Fruit fly (Drosophila melanogaster) whole organism, adult: ENCODE data around the gene mRpL51.

Experiments
- CG11617 ChIP-seq: fragments of 200-800 bp; sonication (Bioruptor generic); optimal IDR thresholded peaks from 2 replicates; lab custom pipeline; 2017; ENCODE audit warnings: mild to moderate bottlenecking, missing biosample characterization, missing genetic modification reagents, missing genetic modification characterization
- CG12768 ChIP-seq: fragments of 200-800 bp; sonication (Bioruptor generic); optimal IDR thresholded peaks from 2 replicates; lab custom pipeline; 2017; ENCODE audit warnings: missing biosample characterization, missing genetic modification characterization, mild to moderate bottlenecking, moderate library complexity, missing genetic modification reagents
- CG14711 ChIP-seq: fragments of 200-800 bp; sonication (Bioruptor generic); optimal IDR thresholded peaks from 2 replicates; lab custom pipeline; 2018; ENCODE audit warnings: missing biosample characterization, mild to moderate bottlenecking, missing genetic modification characterization, moderate library complexity
- CG1620 ChIP-seq: fragments of 200-800 bp; sonication (Bioruptor generic); optimal IDR thresholded peaks from 2 replicates; lab custom pipeline; 2016; ENCODE audit warnings: missing biosample characterization, missing genetic modification characterization
- CG33017 ChIP-seq: fragments of 200-800 bp; sonication (Bioruptor generic); optimal IDR thresholded peaks from 2 replicates; lab custom pipeline; 2018; ENCODE audit warnings: missing biosample characterization, mild to moderate bottlenecking, missing genetic modification characterization, moderate library complexity
- CG5204 ChIP-seq: fragments of 200-800 bp; sonication (Bioruptor generic); optimal IDR thresholded peaks from 2 replicates; lab custom pipeline; 2016; ENCODE audit warnings: missing biosample characterization, missing genetic modification characterization
- CG7045 ChIP-seq: fragments of 200-800 bp; sonication (Bioruptor generic); optimal IDR thresholded peaks from 2 replicates; lab custom pipeline; 2017; ENCODE audit warnings: missing biosample characterization, mild to moderate bottlenecking, missing genetic modification characterization
- CG7101 ChIP-seq: fragments of 200-800 bp; sonication (Bioruptor generic); optimal IDR thresholded peaks from 2 replicates; lab custom pipeline; 2018; ENCODE audit warnings: missing biosample characterization, mild to moderate bottlenecking, missing genetic modification characterization, moderate library complexity
- Clk ChIP-seq: fragments of 200-800 bp; sonication (Bioruptor generic); optimal IDR thresholded peaks from 2 replicates; lab custom pipeline; 2017; ENCODE audit warnings: missing biosample characterization, missing genetic modification characterization
- Crg-1 ChIP-seq: fragments of 200-800 bp; sonication (Bioruptor generic); optimal IDR thresholded peaks from 2 replicates; lab custom pipeline; 2016; ENCODE audit warnings: missing biosample characterization, missing genetic modification characterization
- Hr96 ChIP-seq: fragments of 200-800 bp; sonication (Bioruptor generic); optimal IDR thresholded peaks from 2 replicates; lab custom pipeline; 2016; ENCODE audit warnings: missing biosample characterization, missing genetic modification characterization
- Mnt ChIP-seq: fragments of 200-800 bp; sonication (Bioruptor generic); optimal IDR thresholded peaks from 2 replicates; lab custom pipeline; 2016; ENCODE audit warnings: missing biosample characterization, mild to moderate bottlenecking, missing genetic modification characterization
- bab1 ChIP-seq: fragments of 200-800 bp; sonication (Bioruptor generic); optimal IDR thresholded peaks from 3 replicates; lab custom pipeline; 2019; ENCODE audit warnings: missing biosample characterization, mild to moderate bottlenecking, missing genetic modification characterization, moderate library complexity
- cic ChIP-seq: fragments of 200-800 bp; sonication (Bioruptor generic); optimal IDR thresholded peaks from 2 replicates; lab custom pipeline; 2017; ENCODE audit warnings: missing biosample characterization, mild to moderate bottlenecking, missing genetic modification characterization, moderate library complexity
- cnc ChIP-seq, 2 experiments: fragments of >200 bp; optimal IDR thresholded peaks; 2 replicates each; lab custom pipeline; 2017
- kay ChIP-seq: fragments of 200-800 bp; sonication (Bioruptor generic); peaks from one replicate; lab custom pipeline; 2016; ENCODE audit warnings: missing biosample characterization, missing genetic modification characterization, borderline replicate concordance
- ovo ChIP-seq: fragments of 200-800 bp; sonication (Bioruptor generic); optimal IDR thresholded peaks from 2 replicates; lab custom pipeline; 2016; ENCODE audit warnings: missing biosample characterization, missing genetic modification characterization
- pad ChIP-seq: fragments of 200-800 bp; sonication (Bioruptor generic); optimal IDR thresholded peaks from 3 replicates; lab custom pipeline; 2017; ENCODE audit warnings: missing biosample characterization, missing genetic modification characterization, mild to moderate bottlenecking, moderate library complexity, missing genetic modification reagents
- toe ChIP-seq: fragments of 200-800 bp; sonication (Bioruptor generic); optimal IDR thresholded peaks from 2 replicates; lab custom pipeline; 2016; ENCODE audit warnings: missing biosample characterization, missing genetic modification characterization

Gene mRpL51

DNA sequence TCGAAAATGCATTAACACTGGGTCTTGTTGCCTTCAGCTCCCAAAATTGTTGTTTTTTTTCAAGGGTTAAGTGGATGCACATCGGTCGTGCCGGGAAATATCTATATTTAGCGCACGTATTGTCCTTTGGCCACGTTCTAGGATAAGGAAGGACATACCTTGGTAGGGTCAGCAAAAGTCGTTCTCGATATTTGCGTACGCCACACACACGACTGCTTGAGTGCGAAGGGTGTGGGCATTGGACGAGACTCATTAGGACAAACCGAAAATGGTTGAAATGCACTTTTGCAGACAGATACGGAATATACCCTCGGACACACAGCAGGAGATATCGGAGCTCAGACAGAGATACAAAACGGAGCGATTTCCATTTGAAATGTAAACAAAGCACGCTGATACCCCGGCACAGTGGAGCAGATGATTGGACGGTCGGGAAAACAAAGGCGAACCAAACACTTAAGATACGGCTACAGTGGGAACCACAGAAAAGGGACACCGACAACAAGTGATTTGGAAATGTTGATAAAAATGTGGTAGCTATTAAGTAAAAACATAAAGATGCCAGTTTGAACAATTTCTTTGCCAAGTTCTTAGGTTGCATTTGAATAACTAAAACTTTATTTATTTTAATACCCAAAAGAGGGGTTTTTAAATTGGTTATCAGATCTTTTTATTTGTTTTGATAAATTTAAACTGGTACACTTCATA, 28.4 kb upstream of the mRpL51 start:
- no peak for TF ChIP-seq CG33017 (tag; lab: Kevin White, UChicago)
- no peak for TF ChIP-seq CG12768 (GFP tag; lab: Kevin White, UChicago)
- TF ChIP-seq kay (GFP tag; lab: Kevin White, UChicago) = no peak
- TF ChIP-seq cic = no peak
- TF ChIP-seq CG11617 (GFP tag; lab: Kevin White, UChicago) = no peak
- no peak for TF ChIP-seq cnc (optimal IDR thresholded peaks at IDR 0.05; lab: Kevin White, UChicago)
- no peak for TF ChIP-seq bab1
- no peak for TF ChIP-seq Mnt (GFP tag; lab: Kevin White, UChicago)
- TF ChIP-seq toe (GFP tag; lab: Kevin White, UChicago) = no peak
- TF ChIP-seq pad (GFP tag; lab: Kevin White, UChicago) = no peak
- no peak for TF ChIP-seq CG1620 (GFP tag; lab: Kevin White, UChicago)
- TF ChIP-seq ovo (GFP tag; lab: Kevin White, UChicago) = no peak
- no peak for TF ChIP-seq Hr96 (GFP tag; lab: Kevin White, UChicago)
- no peak for TF ChIP-seq CG7045
- no peak for TF ChIP-seq CG5204 (GFP tag; lab: Kevin White, UChicago)

dm6 chr2L:8544636-8545035, 27.5 kb upstream of the mRpL51 start:
- TF ChIP-seq CG7045 (no peak), Crg-1 (no peak), CG1620 (GFP tag; lab: Kevin White, UChicago) (no peak), pad (GFP tag; lab: Kevin White, UChicago) (no peak), Clk (GFP tag; lab: Kevin White, UChicago) (no peak), bab1 (no peak), ovo (GFP tag; lab: Kevin White, UChicago) (no peak), Mnt (GFP tag; lab: Kevin White, UChicago) (no peak), CG7101 (no peak), CG11617 (GFP tag; lab: Kevin White, UChicago) (no peak), cic (no peak), CG5204 (GFP tag; lab: Kevin White, UChicago) (no peak), CG33017 (tag; lab: Kevin White, UChicago) (no peak), Hr96 (GFP tag; lab: Kevin White, UChicago) (no peak), cnc (optimal IDR thresholded peaks at IDR 0.05; lab: Kevin White, UChicago) (no peak), kay (GFP tag; lab: Kevin White, UChicago) (no peak), CG12768 (GFP tag; lab: Kevin White, UChicago) (no peak)

DNA sequence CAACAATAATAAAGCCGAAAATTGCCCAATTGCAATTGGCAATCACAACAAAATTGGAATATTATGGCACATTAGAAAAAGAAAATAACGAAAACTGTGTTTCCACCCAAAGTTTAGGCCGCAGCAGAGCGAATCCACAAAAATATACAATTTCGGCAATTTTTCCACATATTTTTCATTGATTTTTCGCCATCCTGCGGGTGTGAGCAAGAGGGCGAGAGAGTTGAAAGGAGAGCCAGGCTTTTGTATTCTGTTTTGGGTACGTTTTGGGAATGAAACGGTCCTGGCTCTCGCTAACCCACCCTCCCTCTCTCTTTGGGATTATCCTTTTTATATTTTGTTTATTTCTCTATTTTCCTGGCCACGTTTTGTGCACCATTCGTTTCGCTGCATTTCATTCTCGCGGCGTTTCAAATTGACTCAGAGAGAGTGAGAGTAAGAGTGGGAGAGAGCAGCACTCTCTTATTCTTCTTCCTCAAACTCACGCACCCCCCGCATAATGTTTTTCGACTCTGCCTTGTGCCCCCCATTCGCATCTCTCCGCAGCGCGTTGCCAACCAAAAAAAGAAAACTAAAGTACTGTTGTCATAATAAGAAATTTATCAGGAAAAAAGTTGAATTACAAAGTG, 26.7 kb upstream of the mRpL51 start:
- TF ChIP-seq CG33017 (tag; lab: Kevin White, UChicago) (no peak), bab1 (no peak), kay (GFP tag; lab: Kevin White, UChicago) (no peak), CG5204 (GFP tag; lab: Kevin White, UChicago) (no peak), CG7101 (no peak), CG7045 (no peak), Hr96 (GFP tag; lab: Kevin White, UChicago) (no peak), Crg-1 (no peak), toe (GFP tag; lab: Kevin White, UChicago) (no peak), ovo (GFP tag; lab: Kevin White, UChicago) (no peak), pad (GFP tag; lab: Kevin White, UChicago) (no peak)

DNA sequence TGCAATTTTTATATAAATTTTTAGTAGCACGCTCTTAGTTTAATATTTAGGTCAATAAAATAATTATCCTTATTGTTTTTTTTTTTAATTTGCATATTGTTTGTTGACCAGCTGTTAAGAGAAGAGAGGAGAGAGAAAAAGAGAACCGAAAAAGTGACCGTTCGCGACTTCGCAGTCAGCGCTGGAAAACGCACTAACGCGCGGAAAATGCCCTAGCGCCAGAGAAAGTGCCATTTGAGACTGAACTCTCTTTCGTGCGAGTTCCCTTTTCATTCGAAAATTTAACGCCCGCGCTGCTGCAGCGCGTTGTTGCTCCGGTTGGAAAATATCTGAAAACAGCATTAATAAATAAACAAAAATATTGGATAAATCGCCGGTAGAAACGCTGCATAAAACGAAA, 25.9 kb upstream of the mRpL51 start:
- no peak for TF ChIP-seq CG5204 (GFP tag; lab: Kevin White, UChicago)
- no peak for TF ChIP-seq CG14711
- no peak for TF ChIP-seq Clk (GFP tag; lab: Kevin White, UChicago)
- no peak for TF ChIP-seq toe (GFP tag; lab: Kevin White, UChicago)
- no peak for TF ChIP-seq cic
- no peak for TF ChIP-seq pad (GFP tag; lab: Kevin White, UChicago)
- TF ChIP-seq cnc (optimal IDR thresholded peaks at IDR 0.05; lab: Kevin White, UChicago) = no peak
- no peak for TF ChIP-seq CG7045
- TF ChIP-seq CG7101 = no peak
- no peak for TF ChIP-seq CG12768 (GFP tag; lab: Kevin White, UChicago)
- no peak for TF ChIP-seq ovo (GFP tag; lab: Kevin White, UChicago)

DNA sequence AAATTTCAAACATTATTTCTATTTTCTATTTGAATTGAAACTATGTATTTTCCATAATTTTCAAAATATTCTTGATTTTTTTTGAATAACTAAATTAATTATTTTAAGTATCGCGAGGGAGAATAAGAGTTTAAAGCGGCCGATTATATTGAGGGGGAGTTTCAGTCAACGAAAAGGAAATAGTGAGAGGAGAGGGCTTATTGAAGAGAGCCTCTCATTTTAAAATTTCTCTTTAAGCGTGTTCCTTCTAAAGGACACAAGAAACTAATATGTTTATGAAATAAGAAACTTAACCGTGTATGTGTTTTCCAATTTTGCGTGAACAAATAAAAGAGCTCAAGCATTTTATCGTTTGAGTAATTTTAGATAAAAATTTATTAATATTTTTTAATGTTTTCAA, 25.5 kb upstream of the mRpL51 start:
- TF ChIP-seq CG33017 (tag; lab: Kevin White, UChicago) = no peak
- TF ChIP-seq ovo (GFP tag; lab: Kevin White, UChicago) = no peak
- no peak for TF ChIP-seq Crg-1
- TF ChIP-seq Clk (GFP tag; lab: Kevin White, UChicago) = no peak
- no peak for TF ChIP-seq CG7045
- no peak for TF ChIP-seq CG5204 (GFP tag; lab: Kevin White, UChicago)
- no peak for TF ChIP-seq cic
- TF ChIP-seq bab1 = no peak
- TF ChIP-seq Mnt (GFP tag; lab: Kevin White, UChicago) = no peak
- TF ChIP-seq CG12768 (GFP tag; lab: Kevin White, UChicago) = no peak
- no peak for TF ChIP-seq Hr96 (GFP tag; lab: Kevin White, UChicago)
- no peak for TF ChIP-seq CG11617 (GFP tag; lab: Kevin White, UChicago)
- no peak for TF ChIP-seq CG14711

DNA sequence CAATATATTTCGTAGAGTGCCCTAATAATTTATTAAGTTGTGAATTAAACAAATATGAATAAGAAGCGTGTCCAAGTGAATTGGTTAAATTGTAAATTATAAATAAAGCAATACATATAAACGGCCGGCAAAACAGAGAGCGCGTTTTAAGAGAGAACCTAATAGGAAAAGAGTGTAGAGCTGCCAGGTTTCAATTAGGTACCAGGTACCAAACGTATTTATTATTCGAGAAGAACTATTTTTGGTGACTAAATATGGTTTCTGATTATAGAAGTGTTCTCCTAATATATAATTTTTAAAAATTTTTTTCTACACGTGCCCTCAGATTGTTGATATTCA, 25.0 kb upstream of the mRpL51 start:
- TF ChIP-seq CG14711 (peak; percentile 46), Mnt (GFP tag; lab: Kevin White, UChicago) (no peak)
